Worm (Caenorhabditis elegans) whole organism, late embryonic: Measurements from ENCODE around the gene cal-8.

Experiments used
- F13H6.1 ChIP-seq: sonication (generic microtip); optimal IDR thresholded peaks from 2 replicates; lab custom pipeline; 2016; ENCODE audit warnings: missing genetic modification characterization, missing compliant biosample characterization
- ceh-2 ChIP-seq: sonication (generic microtip); optimal IDR thresholded peaks from 2 replicates; lab custom pipeline; 2016; ENCODE audit warnings: missing genotype, missing genetic modification characterization, missing compliant biosample characterization
- che-1 ChIP-seq: sonication (generic microtip); optimal IDR thresholded peaks from 2 replicates; lab custom pipeline; 2016; ENCODE audit warnings: mild to moderate bottlenecking, missing genetic modification characterization, missing compliant biosample characterization
- fkh-10 ChIP-seq: fragments of 150-350 bp; optimal IDR thresholded peaks from 2 replicates; lab custom pipeline; 2014; ENCODE audit warnings: missing biosample characterization, missing genetic modification reagents, missing genetic modification characterization
- lin-11 ChIP-seq: fragments of 200-800 bp; sonication (Bioruptor generic); optimal IDR thresholded peaks from 2 replicates; lab custom pipeline; 2018; ENCODE audit warnings: mild to moderate bottlenecking, missing genetic modification characterization, missing compliant biosample characterization
- mec-3 ChIP-seq: sonication (generic microtip); optimal IDR thresholded peaks from 2 replicates; lab custom pipeline; 2016; ENCODE audit warnings: borderline replicate concordance, missing genetic modification characterization, missing compliant biosample characterization

DNA sequence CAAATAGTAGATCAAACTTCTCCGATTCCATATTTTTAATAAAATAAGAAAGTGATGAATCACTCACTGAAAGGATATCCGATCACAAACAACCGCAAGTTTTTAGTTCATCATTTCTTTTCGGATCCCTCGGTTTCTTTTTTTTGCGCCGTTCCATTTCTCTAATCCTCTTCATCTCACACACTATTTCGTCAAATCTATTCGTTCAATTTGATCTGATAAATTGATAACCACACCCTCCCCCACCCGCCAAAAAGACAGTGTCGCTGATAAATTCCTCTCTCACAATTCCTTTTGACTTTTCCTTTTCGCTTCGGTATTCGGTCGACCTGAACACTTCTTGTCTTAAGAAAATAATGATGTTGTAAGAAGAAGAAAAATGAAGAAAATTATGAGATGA lies 22.3 kb downstream of the cal-8 start:
- TF ChIP-seq che-1 (tag; lab: Kevin White, UChicago) = no peak
- no peak for TF ChIP-seq ceh-2 (tag; lab: Kevin White, UChicago)
- TF ChIP-seq mec-3 = no peak
- no peak for TF ChIP-seq fkh-10 (GFP tag; lab: Kevin White, UChicago)
- TF ChIP-seq lin-11 (tag; lab: Kevin White, UChicago) = no peak
- TF ChIP-seq F13H6.1 (tag; lab: Kevin White, UChicago) = no peak
